Worm (Caenorhabditis elegans): ENCODE results near the gene lgg-3.

lgg-3 gene

ce11 chrIII:5727827-5728226 lies 30.0 kb upstream of the lgg-3 start, which contains the start of gene egg-1 (continued):
- TF ChIP-seq efl-1 (GFP tag; optimal IDR thresholded peaks at IDR 0.05): peak; percentile 98
- TF ChIP-seq F52B5.7 (tag; optimal IDR thresholded peaks at IDR 0.05): no peak
- no peak for TF ChIP-seq nhr-120 (GFP tag; IDR thresholded peaks at IDR 0.05)
- TF ChIP-seq athp-1 (tag; optimal IDR thresholded peaks at IDR 0.05): peak; percentile 63
- no peak for TF ChIP-seq akir-1 (GFP tag; optimal IDR thresholded peaks at IDR 0.05)
- TF ChIP-seq tlf-1 (GFP tag; optimal IDR thresholded peaks at IDR 0.05): peak; percentile 90
- TF ChIP-seq lin-54 (GFP tag; optimal IDR thresholded peaks at IDR 0.05): peak; percentile 95
- TF ChIP-seq B0035.1 (tag; optimal IDR thresholded peaks at IDR 0.05): no peak
- TF ChIP-seq T07F8.4 (tag; optimal IDR thresholded peaks at IDR 0.05): no peak
- no peak for TF ChIP-seq sea-2 (GFP tag; IDR thresholded peaks at IDR 0.05)
- TF ChIP-seq hmg-1.2 (GFP tag; IDR thresholded peaks at IDR 0.05): peak; percentile 61
- TF ChIP-seq Y67H2A.10 (GFP tag; conservative IDR thresholded peaks at IDR 0.05): no peak
- TF ChIP-seq F23B12.7 (tag; optimal IDR thresholded peaks at IDR 0.05; ENCODE audit: insufficient read depth): peak; percentile 75
- TF ChIP-seq sptf-2 (GFP tag; optimal IDR thresholded peaks at IDR 0.05): no peak

DNA sequence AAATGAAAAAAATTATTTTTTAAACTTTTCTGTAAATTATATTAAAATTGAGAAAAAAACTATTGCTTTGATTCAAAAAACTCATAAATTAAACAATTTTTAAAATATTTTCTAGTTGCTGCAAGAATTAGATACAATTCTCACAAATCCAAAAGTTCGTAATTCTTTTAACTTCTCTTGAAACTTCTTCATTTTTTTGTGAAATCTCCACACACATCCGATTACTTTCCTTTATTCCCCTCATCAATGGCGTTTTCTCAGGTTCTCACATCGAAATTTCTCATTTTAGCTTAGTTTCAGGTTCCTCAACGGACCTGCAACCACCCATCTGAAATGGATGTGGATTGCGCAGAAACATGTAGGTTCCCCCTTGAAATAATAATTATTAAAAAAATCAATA lies 24.7 kb upstream of the lgg-3 start, which contains the start of gene wrm-1:
Gene wrm-1 (plus strand): TSS at position 301 of the 400 bp plus-strand sequence.
- no peak for TF ChIP-seq tlf-1 (GFP tag; optimal IDR thresholded peaks at IDR 0.05)
- no peak for TF ChIP-seq sdz-38 (tag; optimal IDR thresholded peaks at IDR 0.05)
- no peak for TF ChIP-seq nfyb-1 (GFP tag; IDR thresholded peaks at IDR 0.05)
- no peak for TF ChIP-seq ceh-58 (GFP tag; IDR thresholded peaks at IDR 0.05)
- TF ChIP-seq nfya-2 (GFP tag; IDR thresholded peaks at IDR 0.05): no peak
- no peak for TF ChIP-seq tbp1 (GFP tag; optimal IDR thresholded peaks at IDR 0.05)
- TF ChIP-seq die-1 (tag; optimal IDR thresholded peaks at IDR 0.05): no peak
- TF ChIP-seq pha-4 (tag; optimal IDR thresholded peaks at IDR 0.05): no peak
- TF ChIP-seq C06A6.2 (GFP tag; conservative IDR thresholded peaks at IDR 0.05): no peak
- no peak for TF ChIP-seq chd-7 (tag; optimal IDR thresholded peaks at IDR 0.05)
- no peak for TF ChIP-seq mel-28 (tag; optimal IDR thresholded peaks at IDR 0.05; ENCODE audit: borderline replicate concordance)
- TF ChIP-seq unc-130 (GFP tag; optimal IDR thresholded peaks at IDR 0.05): no peak

- no peak for TF ChIP-seq B0261.1 (tag; optimal IDR thresholded peaks at IDR 0.05)
- no peak for TF ChIP-seq repo-1 (tag; optimal IDR thresholded peaks at IDR 0.05)
- peak in 1 of 3 experiments; percentile 75 for TF ChIP-seq lin-35 (GFP tag; optimal IDR thresholded peaks at IDR 0.05)
- TF ChIP-seq nhr-179 (tag; optimal IDR thresholded peaks at IDR 0.05): no peak
- TF ChIP-seq lin-54 (GFP tag; optimal IDR thresholded peaks at IDR 0.05): peak; percentile 77
- no peak for TF ChIP-seq tbx-9 (tag; optimal IDR thresholded peaks at IDR 0.05; ENCODE audit: borderline replicate concordance)
- peak; percentile 5 for TF ChIP-seq zim-3 (tag; optimal IDR thresholded peaks at IDR 0.05)
- peak in 1 of 2 experiments; percentile 47 for TF ChIP-seq let-607 (tag; optimal IDR thresholded peaks at IDR 0.05)
- peak; percentile 4 for TF ChIP-seq somi-1 (GFP tag; optimal IDR thresholded peaks at IDR 0.05)
- TF ChIP-seq nfyb-1 (GFP tag; IDR thresholded peaks at IDR 0.05): peak; percentile 62; the same call in 1 of the 2 replicates
- peak; percentile 45 for TF ChIP-seq unc-130 (GFP tag; optimal IDR thresholded peaks at IDR 0.05)
- no peak for TF ChIP-seq lag-1 (GFP tag; IDR thresholded peaks at IDR 0.05)
- TF ChIP-seq mcd-1 (GFP tag; IDR thresholded peaks at IDR 0.05): peak; percentile 68
- 0 out of 2 replicates have a peak, but pooled peaks have one; percentile 29 for TF ChIP-seq lir-1 (GFP tag; conservative IDR thresholded peaks at IDR 0.05)
- TF ChIP-seq tbp1 (GFP tag; optimal IDR thresholded peaks at IDR 0.05): peak; percentile 44
- no peak for TF ChIP-seq Y56A3A.18 (GFP tag; IDR thresholded peaks at IDR 0.05)
- TF ChIP-seq F22D6.2 (tag; optimal IDR thresholded peaks at IDR 0.05): peak; percentile 25
- no peak for TF ChIP-seq hlh-26 (GFP tag; conservative IDR thresholded peaks at IDR 0.05)
- TF ChIP-seq atf-7 (tag; optimal IDR thresholded peaks at IDR 0.05): no peak
- TF ChIP-seq T26A5.8 (tag; optimal IDR thresholded peaks at IDR 0.05): no peak
- TF ChIP-seq lin-40 (tag; optimal IDR thresholded peaks at IDR 0.05): peak; percentile 61
- no peak for TF ChIP-seq Y95B8A.8 (GFP tag; IDR thresholded peaks at IDR 0.05)
- TF ChIP-seq chd-7 (tag; optimal IDR thresholded peaks at IDR 0.05): peak; percentile 20
- peak; percentile 34 for TF ChIP-seq attf-5 (GFP tag; optimal IDR thresholded peaks at IDR 0.05)
- no peak for TF ChIP-seq dpl-1 (GFP tag; optimal IDR thresholded peaks at IDR 0.05)
- peak; percentile 48 for TF ChIP-seq nhr-80 (tag; optimal IDR thresholded peaks at IDR 0.05)
- peak; percentile 36 for TF ChIP-seq ccch-3 (GFP tag; optimal IDR thresholded peaks at IDR 0.05)
Measured at ce11 chrIII:5721888-5722287, 24.1 kb upstream of the lgg-3 start.

Data from whole organism, young adult.